Worm (Caenorhabditis elegans) whole organism, early embryonic: ENCODE measurements around the gene tgt-1.

Source experiments
- B0310.2 ChIP-seq: sonication (generic microtip); optimal IDR thresholded peaks from 2 replicates; lab custom pipeline; 2016; ENCODE audit warnings: mild to moderate bottlenecking, missing genetic modification characterization, missing compliant biosample characterization
- F13C5.2 ChIP-seq: sonication (generic microtip); optimal IDR thresholded peaks from 2 replicates; lab custom pipeline; 2017; ENCODE audit warnings: mild to moderate bottlenecking, missing genetic modification characterization, inconsistent platforms, missing compliant biosample characterization
- aly-1 ChIP-seq: sonication (generic microtip); optimal IDR thresholded peaks from 2 replicates; lab custom pipeline; 2016; ENCODE audit warnings: missing genetic modification characterization, missing compliant biosample characterization
- ama-1 ChIP-seq: fragments of 150-350 bp; optimal IDR thresholded peaks from 2 replicates; lab custom pipeline; 2014
- ceh-13 ChIP-seq: fragments of 200-800 bp; sonication (Bioruptor generic); optimal IDR thresholded peaks from 2 replicates; lab custom pipeline; 2018; ENCODE audit warnings: mild to moderate bottlenecking, missing genetic modification characterization, missing compliant biosample characterization
- ceh-36 ChIP-seq: sonication (generic microtip); optimal IDR thresholded peaks from 2 replicates; lab custom pipeline; 2016; ENCODE audit warnings: missing genetic modification characterization, inconsistent platforms, missing compliant biosample characterization
- ets-7 ChIP-seq: sonication (generic microtip); optimal IDR thresholded peaks from 2 replicates; lab custom pipeline; 2016; ENCODE audit warnings: missing genotype, missing genetic modification characterization, missing compliant biosample characterization
- flt-1 ChIP-seq: fragments of 200-800 bp; sonication (Bioruptor generic); IDR thresholded peaks from 2 replicates; pipeline ENCODE4 v1.3.6; 2022; ENCODE audit warnings: missing genetic modification characterization, missing compliant biosample characterization
- hmbx-1 ChIP-seq: sonication (generic microtip); optimal IDR thresholded peaks from 2 replicates; lab custom pipeline; 2016; ENCODE audit warnings: mild to moderate bottlenecking, missing genetic modification characterization, missing compliant biosample characterization
- hmg-4 ChIP-seq: fragments of 200-800 bp; sonication (Bioruptor generic); optimal IDR thresholded peaks from 2 replicates; lab custom pipeline; 2018; ENCODE audit warnings: mild to moderate bottlenecking, missing genetic modification characterization, missing compliant biosample characterization
- hnd-1 ChIP-seq: sonication (generic microtip); optimal IDR thresholded peaks from 2 replicates; lab custom pipeline; 2016; ENCODE audit warnings: missing genetic modification characterization, missing compliant biosample characterization
- pes-1 ChIP-seq: fragments of 200-800 bp; sonication (Bioruptor generic); IDR thresholded peaks from 2 replicates; pipeline ENCODE4 v1.3.6; 2022; ENCODE audit warnings: missing genetic modification reagents, missing genetic modification characterization, missing compliant biosample characterization
- scrt-1 ChIP-seq: fragments of 200-800 bp; sonication (Bioruptor generic); IDR thresholded peaks from 2 replicates; pipeline ENCODE4 v1.3.6; 2022; ENCODE audit warnings: missing genetic modification characterization, missing compliant biosample characterization
- sea-1 ChIP-seq: fragments of 200-800 bp; sonication (Bioruptor generic); conservative IDR thresholded peaks from 2 replicates; pipeline ENCODE4 v1.3.6; 2022; ENCODE audit warnings: missing genetic modification characterization, missing compliant biosample characterization
- tbx-11 ChIP-seq: fragments of 200-800 bp; sonication (Bioruptor generic); IDR thresholded peaks from 2 replicates; pipeline ENCODE4 v1.3.6; 2022; ENCODE audit warnings: missing genetic modification characterization, missing compliant biosample characterization
- tbx-37 ChIP-seq: fragments of 200-800 bp; sonication (Bioruptor generic); conservative IDR thresholded peaks from 2 replicates; pipeline ENCODE4 v1.3.6; 2022; ENCODE audit warnings: missing genetic modification reagents, missing genetic modification characterization, missing compliant biosample characterization
- tra-4 ChIP-seq: sonication (generic microtip); optimal IDR thresholded peaks from 2 replicates; lab custom pipeline; 2017; ENCODE audit warnings: missing genetic modification characterization, missing compliant biosample characterization

The tgt-1 gene

ce11 chrIV:11914260-11914836 lies 45.3 kb downstream of the tgt-1 start:
- no peak for TF ChIP-seq ama-1 (lab: Kevin White, UChicago)
- no peak for TF ChIP-seq B0310.2 (tag; lab: Kevin White, UChicago)
- TF ChIP-seq tbx-37 (GFP tag; lab: Robert Waterston, UW), result no peak
- TF ChIP-seq scrt-1, result no peak
- TF ChIP-seq ceh-13 (GFP tag; lab: Kevin White, UChicago), result no peak
- TF ChIP-seq ets-7 (tag; lab: Kevin White, UChicago), result no peak
- TF ChIP-seq pes-1 (GFP tag; lab: Robert Waterston, UW), result no peak
- no peak for TF ChIP-seq tbx-11 (GFP tag; lab: Robert Waterston, UW)
- TF ChIP-seq hmg-4 (GFP tag; lab: Kevin White, UChicago), result no peak
- TF ChIP-seq F13C5.2 (tag; lab: Kevin White, UChicago), result no peak
- TF ChIP-seq aly-1, result no peak
- TF ChIP-seq flt-1, result no peak
- no peak for TF ChIP-seq hnd-1 (tag; lab: Kevin White, UChicago)
- no peak for TF ChIP-seq hmbx-1 (tag; lab: Kevin White, UChicago)

- TF ChIP-seq tbx-37 (GFP tag; lab: Robert Waterston, UW), result no peak
- TF ChIP-seq flt-1, result no peak
- no peak for TF ChIP-seq B0310.2 (tag; lab: Kevin White, UChicago)
- no peak for TF ChIP-seq ets-7 (tag; lab: Kevin White, UChicago)
Measured at ce11 chrIV:11913295-11913940, 46.2 kb downstream of the tgt-1 start.

- TF ChIP-seq ceh-36 (no peak), ceh-13 (GFP tag; lab: Kevin White, UChicago) (no peak), hnd-1 (tag; lab: Kevin White, UChicago) (no peak), B0310.2 (tag; lab: Kevin White, UChicago) (no peak), ama-1 (lab: Kevin White, UChicago) (no peak), hmbx-1 (tag; lab: Kevin White, UChicago) (no peak), sea-1 (GFP tag; lab: Robert Waterston, UW) (no peak), scrt-1 (no peak)
Measured at ce11 chrIV:11911723-11912122, 47.9 kb downstream of the tgt-1 start, which contains the start of gene VZK822L.2. Gene VZK822L.2, plus strand, starts transcription at chrIV:11912023.

ce11 chrIV:11908733-11909132 lies 50.9 kb downstream of the tgt-1 start:
- TF ChIP-seq tra-4 (tag; lab: Kevin White, UChicago) (no peak), ets-7 (tag; lab: Kevin White, UChicago) (no peak), ceh-13 (GFP tag; lab: Kevin White, UChicago) (no peak), flt-1 (no peak), F13C5.2 (tag; lab: Kevin White, UChicago) (no peak), hmbx-1 (tag; lab: Kevin White, UChicago) (no peak), aly-1 (no peak), B0310.2 (tag; lab: Kevin White, UChicago) (no peak), ceh-36 (no peak), scrt-1 (no peak), sea-1 (GFP tag; lab: Robert Waterston, UW) (no peak), tbx-11 (GFP tag; lab: Robert Waterston, UW) (no peak), hmg-4 (GFP tag; lab: Kevin White, UChicago) (no peak), ama-1 (lab: Kevin White, UChicago) (no peak)
